Worm (Caenorhabditis elegans): ENCODE results near the gene Y75B8A.25.

The Y75B8A.25 gene

ce11 chrIII:12331300-12331699 lies 57.5 kb downstream of the Y75B8A.25 start:
- TF ChIP-seq nfyb-1 (GFP tag; IDR thresholded peaks at IDR 0.05) (peak; percentile 87), F55B11.4 (tag; optimal IDR thresholded peaks at IDR 0.05; ENCODE audit: borderline replicate concordance, insufficient read depth) (no peak)

Data from whole organism, young adult.